Worm (Caenorhabditis elegans): ENCODE data around the gene flp-17.

flp-17 gene

DNA sequence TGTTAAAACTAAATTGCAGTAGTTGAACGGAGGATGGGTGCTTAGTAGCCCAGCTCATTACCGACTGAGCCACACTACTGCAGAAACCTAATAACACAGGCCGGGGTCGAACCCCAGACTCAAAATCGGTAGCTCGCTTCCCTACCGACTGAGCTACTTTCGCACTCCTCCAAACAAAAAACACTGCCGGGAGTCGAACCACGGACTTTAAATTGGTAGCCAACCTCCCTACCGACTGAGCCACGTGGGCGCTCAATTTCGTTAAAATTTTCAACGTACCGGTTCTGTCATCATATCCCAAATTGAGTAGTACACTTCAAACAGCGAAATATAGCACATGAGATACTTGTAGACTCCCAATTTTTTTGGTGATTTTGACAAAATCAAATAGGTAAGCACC lies 41.3 kb downstream of the flp-17 start:
- TF ChIP-seq W03F9.2 (tag; optimal IDR thresholded peaks at IDR 0.05) (no peak), dao-5 (tag; optimal IDR thresholded peaks at IDR 0.05) (no peak), him-1 (tag; optimal IDR thresholded peaks at IDR 0.05) (no peak)

Measured in whole organism, L4/young adult.